Worm (Caenorhabditis elegans) whole organism, young adult: ENCODE results near the gene grl-20.

Experiments
- F22D6.2 ChIP-seq: sonication (generic microtip); optimal IDR thresholded peaks from 2 replicates; lab custom pipeline; 2016; ENCODE audit warnings: mild to moderate bottlenecking, missing genetic modification characterization, missing compliant biosample characterization
- F23B12.7 ChIP-seq: sonication (generic microtip); optimal IDR thresholded peaks from 2 replicates; lab custom pipeline; 2017; ENCODE audit warnings: missing genetic modification characterization, mild to moderate bottlenecking, missing compliant biosample characterization, antibody characterized with exemption, moderate library complexity; ENCODE audit not compliant: insufficient read depth
- F37B4.10 ChIP-seq: fragments of 200-800 bp; sonication (Bioruptor generic); IDR thresholded peaks from 2 replicates; pipeline ENCODE4 v1.3.6; 2022; ENCODE audit warnings: missing genetic modification characterization, missing compliant biosample characterization
- K11D2.4 ChIP-seq: fragments of 200-800 bp; sonication (Bioruptor generic); IDR thresholded peaks from 2 replicates; pipeline ENCODE4 v1.3.6; 2022; ENCODE audit warnings: missing genetic modification reagents, missing genetic modification characterization, missing compliant biosample characterization
- K12H6.12 ChIP-seq: fragments of 200-800 bp; sonication (Bioruptor generic); optimal IDR thresholded peaks from 2 replicates; lab custom pipeline; 2018; ENCODE audit warnings: mild to moderate bottlenecking, missing genetic modification characterization, missing compliant biosample characterization
- T07F8.4 ChIP-seq: sonication (generic microtip); optimal IDR thresholded peaks from 2 replicates; lab custom pipeline; 2016; ENCODE audit warnings: mild to moderate bottlenecking, missing genetic modification characterization, moderate library complexity, missing compliant biosample characterization
- Y53F4B.3 ChIP-seq: fragments of 200-800 bp; sonication (Bioruptor generic); IDR thresholded peaks from 2 replicates; pipeline ENCODE4 v1.3.6; 2022; ENCODE audit warnings: missing genetic modification reagents, missing genetic modification characterization, missing compliant biosample characterization
- ZK185.1 ChIP-seq: sonication (generic microtip); optimal IDR thresholded peaks from 2 replicates; lab custom pipeline; 2016; ENCODE audit warnings: mild to moderate bottlenecking, missing genetic modification characterization, missing compliant biosample characterization; ENCODE audit not compliant: poor library complexity, severe bottlenecking
- atf-7 ChIP-seq: sonication (generic microtip); optimal IDR thresholded peaks from 2 replicates; lab custom pipeline; 2017; ENCODE audit warnings: mild to moderate bottlenecking, missing genetic modification characterization, missing compliant biosample characterization
- attf-5 ChIP-seq: fragments of 200-800 bp; sonication (Bioruptor generic); optimal IDR thresholded peaks from 2 replicates; lab custom pipeline; 2018; ENCODE audit warnings: mild to moderate bottlenecking, missing genetic modification characterization, missing compliant biosample characterization
- ccch-3 ChIP-seq: fragments of 200-800 bp; sonication (Bioruptor generic); optimal IDR thresholded peaks from 2 replicates; lab custom pipeline; 2018; ENCODE audit warnings: mild to moderate bottlenecking, missing genetic modification characterization, missing compliant biosample characterization
- cebp-1 ChIP-seq, 2 experiments: fragments of 200-800 bp in 1 of 2; sonication (Bioruptor generic) in 1 of 2; sonication (generic microtip) in 1 of 2; IDR thresholded peaks in 1 of 2; optimal IDR thresholded peaks in 1 of 2; 2 replicates each; pipeline versions ENCODE4 v1.3.6 to Lab custom; 2017 to 2022; ENCODE audit warnings: missing compliant biosample characterization in 2 of 2, missing genetic modification characterization in 2 of 2, mild to moderate bottlenecking in 1 of 2, missing genetic modification reagents in 1 of 2, moderate library complexity in 1 of 2
- cebp-2 ChIP-seq: fragments of 200-800 bp; sonication (Bioruptor generic); IDR thresholded peaks from 2 replicates; pipeline ENCODE4 v1.3.6; 2022; ENCODE audit warnings: missing genetic modification characterization, missing compliant biosample characterization
- ceh-27 ChIP-seq: fragments of 200-800 bp; sonication (Bioruptor generic); optimal IDR thresholded peaks from 2 replicates; lab custom pipeline; 2018; ENCODE audit warnings: mild to moderate bottlenecking, missing genetic modification characterization, moderate library complexity, missing compliant biosample characterization
- ceh-79 ChIP-seq: sonication (generic microtip); optimal IDR thresholded peaks from 2 replicates; lab custom pipeline; 2017; ENCODE audit warnings: mild to moderate bottlenecking, missing genetic modification characterization, missing compliant biosample characterization
- ceh-91 ChIP-seq: fragments of 200-800 bp; sonication (Bioruptor generic); IDR thresholded peaks from 2 replicates; pipeline ENCODE4 v1.3.6; 2022; ENCODE audit warnings: missing genetic modification reagents, missing genetic modification characterization, missing compliant biosample characterization
- dox-1 ChIP-seq: fragments of 200-800 bp; sonication (Bioruptor generic); IDR thresholded peaks from 2 replicates; pipeline ENCODE4 v1.3.6; 2022; ENCODE audit warnings: missing genetic modification reagents, missing genetic modification characterization, missing compliant biosample characterization
- dpl-1 ChIP-seq: fragments of 150-350 bp; optimal IDR thresholded peaks from 2 replicates; lab custom pipeline; 2014; ENCODE audit warnings: missing biosample characterization, missing genetic modification reagents, missing genetic modification characterization
- efl-1 ChIP-seq: fragments of 150-350 bp; optimal IDR thresholded peaks from 2 replicates; lab custom pipeline; 2014; ENCODE audit warnings: missing biosample characterization, missing genetic modification reagents, missing genetic modification characterization
- egl-18 ChIP-seq: fragments of 200-800 bp; sonication (Bioruptor generic); IDR thresholded peaks from 2 replicates; pipeline ENCODE4 v1.3.6; 2022; ENCODE audit warnings: missing genetic modification reagents, missing genetic modification characterization, missing compliant biosample characterization
- fkh-3 ChIP-seq: sonication (generic microtip); optimal IDR thresholded peaks from 2 replicates; lab custom pipeline; 2016; ENCODE audit warnings: mild to moderate bottlenecking, missing genetic modification characterization, missing compliant biosample characterization
- him-1 ChIP-seq: sonication (generic microtip); optimal IDR thresholded peaks from 2 replicates; lab custom pipeline; 2016; ENCODE audit warnings: missing genotype, missing genetic modification reagents, missing genetic modification characterization, missing compliant biosample characterization
- hmg-1.2 ChIP-seq: fragments of 200-800 bp; sonication (Bioruptor generic); IDR thresholded peaks from 2 replicates; pipeline ENCODE4 v1.3.6; 2022; ENCODE audit warnings: missing genetic modification reagents, missing genetic modification characterization, missing compliant biosample characterization
- hrde-1 ChIP-seq: sonication (generic microtip); optimal IDR thresholded peaks from 2 replicates; lab custom pipeline; 2016; ENCODE audit warnings: missing genetic modification characterization, mild to moderate bottlenecking, missing compliant biosample characterization, moderate library complexity, missing genotype, missing genetic modification reagents, borderline replicate concordance
- lin-40 ChIP-seq: sonication (generic microtip); optimal IDR thresholded peaks from 2 replicates; lab custom pipeline; 2016; ENCODE audit warnings: missing genetic modification characterization, mild to moderate bottlenecking, missing compliant biosample characterization, missing genotype, missing genetic modification reagents
- madf-10 ChIP-seq: sonication (generic microtip); optimal IDR thresholded peaks from 2 replicates; lab custom pipeline; 2016; ENCODE audit warnings: mild to moderate bottlenecking, missing genetic modification characterization, missing compliant biosample characterization
- madf-6 ChIP-seq: fragments of 200-800 bp; sonication (Bioruptor generic); IDR thresholded peaks from 2 replicates; pipeline ENCODE4 v1.3.6; 2022; ENCODE audit warnings: missing genetic modification reagents, missing genetic modification characterization, missing compliant biosample characterization
- mcd-1 ChIP-seq: fragments of 200-800 bp; sonication (Bioruptor generic); IDR thresholded peaks from 2 replicates; pipeline ENCODE4 v1.3.6; 2022; ENCODE audit warnings: missing genetic modification reagents, missing genetic modification characterization, missing compliant biosample characterization
- mes-4 ChIP-seq: sonication (generic microtip); optimal IDR thresholded peaks from 2 replicates; lab custom pipeline; 2016; ENCODE audit warnings: missing genotype, missing genetic modification characterization, missing compliant biosample characterization
- mxl-1 ChIP-seq: sonication (generic microtip); optimal IDR thresholded peaks from 2 replicates; lab custom pipeline; 2016; ENCODE audit warnings: missing genetic modification characterization, missing compliant biosample characterization
- nfyb-1 ChIP-seq: fragments of 200-800 bp; sonication (Bioruptor generic); IDR thresholded peaks from 2 replicates; pipeline ENCODE4 v1.3.6; 2022; ENCODE audit warnings: missing genetic modification reagents, missing genetic modification characterization, missing compliant biosample characterization
- nhr-27 ChIP-seq: fragments of 200-800 bp; sonication (Bioruptor generic); optimal IDR thresholded peaks from 2 replicates; lab custom pipeline; 2018; ENCODE audit warnings: mild to moderate bottlenecking, missing genetic modification characterization, moderate library complexity, missing compliant biosample characterization
- nhr-90 ChIP-seq: sonication (generic microtip); optimal IDR thresholded peaks from 2 replicates; lab custom pipeline; 2016; ENCODE audit warnings: missing genotype, mild to moderate bottlenecking, missing genetic modification characterization, missing compliant biosample characterization
- pbrm-1 ChIP-seq: fragments of 200-800 bp; sonication (Bioruptor generic); IDR thresholded peaks from 2 replicates; pipeline ENCODE4 v1.3.6; 2022; ENCODE audit warnings: missing genetic modification reagents, missing genetic modification characterization, missing compliant biosample characterization
- pha-4 ChIP-seq: fragments of 150-350 bp; sonication (generic microtip); optimal IDR thresholded peaks from 2 replicates; lab custom pipeline; 2014; ENCODE audit warnings: missing biosample characterization, missing genetic modification reagents, missing genetic modification characterization
- sea-2 ChIP-seq: fragments of 200-800 bp; sonication (Bioruptor generic); IDR thresholded peaks from 2 replicates; pipeline ENCODE4 v1.3.6; 2022; ENCODE audit warnings: missing genetic modification characterization, missing compliant biosample characterization
- snpc-1.1 ChIP-seq: sonication (generic microtip); optimal IDR thresholded peaks from 2 replicates; lab custom pipeline; 2017; ENCODE audit warnings: missing genetic modification characterization, mild to moderate bottlenecking, missing compliant biosample characterization, antibody characterized with exemption, moderate library complexity, missing genotype, missing genetic modification reagents; ENCODE audit not compliant: insufficient read depth
- snpc-4 ChIP-seq, 5 experiments: fragments of 150-350 bp in 1 of 5; sonication (generic microtip) in 4 of 5; optimal IDR thresholded peaks; 2 replicates each; lab custom pipeline; 2014 to 2018; ENCODE audit warnings: missing genetic modification characterization in 5 of 5, missing biosample characterization in 3 of 5, antibody characterized with exemption in 2 of 5, mild to moderate bottlenecking in 2 of 5, missing compliant biosample characterization in 2 of 5, missing genotype in 2 of 5, moderate library complexity in 2 of 5, missing genetic modification reagents in 1 of 5
- tbp1 ChIP-seq: fragments of 200-800 bp; sonication (Bioruptor generic); optimal IDR thresholded peaks from 2 replicates; lab custom pipeline; 2018; ENCODE audit warnings: mild to moderate bottlenecking, missing genetic modification characterization, missing compliant biosample characterization
- unc-130 ChIP-seq: sonication (generic microtip); optimal IDR thresholded peaks from 2 replicates; lab custom pipeline; 2016; ENCODE audit warnings: missing genetic modification reagents, missing genetic modification characterization, missing compliant biosample characterization
- xnd-1 ChIP-seq: sonication (generic microtip); optimal IDR thresholded peaks from 2 replicates; lab custom pipeline; 2016; ENCODE audit warnings: missing genotype, missing genetic modification reagents, missing genetic modification characterization, missing compliant biosample characterization
- zfh-2 ChIP-seq: fragments of 200-800 bp; sonication (Bioruptor generic); conservative IDR thresholded peaks from 2 replicates; pipeline ENCODE4 v1.3.6; 2022; ENCODE audit warnings: missing genetic modification reagents, missing genetic modification characterization, missing compliant biosample characterization
- ztf-18 ChIP-seq: sonication (generic microtip); optimal IDR thresholded peaks from 2 replicates; lab custom pipeline; 2016; ENCODE audit warnings: missing genotype, mild to moderate bottlenecking, missing genetic modification characterization, missing compliant biosample characterization
- ztf-22 ChIP-seq: fragments of 200-800 bp; sonication (Bioruptor generic); optimal IDR thresholded peaks from 2 replicates; lab custom pipeline; 2018; ENCODE audit warnings: mild to moderate bottlenecking, missing genetic modification characterization, moderate library complexity, missing compliant biosample characterization
- ztf-26 ChIP-seq: sonication (generic microtip); optimal IDR thresholded peaks from 2 replicates; lab custom pipeline; 2017; ENCODE audit warnings: missing genetic modification characterization, missing compliant biosample characterization
- ztf-3 ChIP-seq: fragments of 200-800 bp; sonication (Bioruptor generic); optimal IDR thresholded peaks from 2 replicates; lab custom pipeline; 2018; ENCODE audit warnings: mild to moderate bottlenecking, missing genetic modification characterization, missing compliant biosample characterization

The grl-20 gene

DNA sequence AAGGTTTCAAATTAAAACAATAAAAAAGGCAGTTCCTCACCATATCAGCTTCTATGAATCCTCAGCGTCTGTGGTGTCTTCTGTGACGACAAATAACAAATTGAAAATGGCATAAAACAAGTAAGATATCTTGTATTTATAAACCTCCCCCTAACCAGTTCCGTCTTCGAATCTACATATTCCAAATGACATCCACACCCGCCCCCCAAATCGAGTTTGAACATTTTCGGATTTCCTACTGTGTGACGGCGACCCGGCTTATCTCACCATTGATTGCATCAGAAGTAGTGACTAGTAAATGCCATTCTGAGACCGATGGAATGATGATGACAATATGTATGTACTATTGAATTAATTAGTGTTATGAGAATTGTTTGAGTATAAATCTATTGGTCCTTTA, at the start of gene grl-20:
grl-20 (minus strand) TSS at position 101 of the 400 bp plus-strand sequence.
- TF ChIP-seq nfyb-1 (GFP tag; lab: Robert Waterston, UW) (no peak), zfh-2 (GFP tag; lab: Robert Waterston, UW) (no peak), tbp1 (GFP tag; lab: Kevin White, UChicago) (no peak), attf-5 (GFP tag; lab: Kevin White, UChicago) (no peak), T07F8.4 (tag; lab: Kevin White, UChicago) (no peak), xnd-1 (tag; lab: Kevin White, UChicago) (no peak), mxl-1 (no peak), snpc-4 (GFP tag; optimal IDR thresholded peaks at IDR 0.05; lab: Kevin White, UChicago) (no peak), snpc-4 (tag; optimal IDR thresholded peaks at IDR 0.05; lab: Kevin White, UChicago) (no peak), pha-4 (no peak), pbrm-1 (no peak), ccch-3 (GFP tag; lab: Kevin White, UChicago) (no peak), unc-130 (GFP tag; lab: Kevin White, UChicago) (no peak), ceh-79 (no peak), Y53F4B.3 (GFP tag; lab: Robert Waterston, UW) (no peak), nhr-90 (tag; lab: Kevin White, UChicago) (no peak), sea-2 (no peak)

DNA sequence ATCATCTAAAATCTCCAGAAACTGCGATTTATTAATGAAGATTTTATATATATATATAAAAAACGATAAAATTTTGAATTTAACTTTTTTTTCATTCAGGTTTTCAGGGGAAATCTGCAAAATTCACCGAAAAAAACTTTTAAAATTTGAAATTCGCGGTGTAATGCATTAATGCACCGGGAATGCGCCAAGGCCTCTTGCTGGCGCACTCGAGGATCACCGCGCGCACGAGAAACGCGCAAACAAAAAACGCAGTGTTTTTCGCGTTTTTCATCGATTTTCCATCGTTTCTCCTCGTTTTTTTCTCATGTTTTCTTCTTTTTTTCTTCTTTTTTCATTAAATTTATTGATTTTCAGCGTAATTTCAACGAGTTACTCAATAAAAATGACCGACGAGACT, 48.9 kb upstream of the grl-20 start, which contains the start of gene hrpu-2:
hrpu-2 (plus strand) TSS at position 352 of the 400 bp plus-strand sequence.
- TF ChIP-seq mcd-1 (GFP tag; lab: Robert Waterston, UW) (peak; percentile 93), efl-1 (GFP tag; lab: Kevin White, UChicago) (peak; percentile 78), ztf-26 (peak; percentile 75), madf-6 (peak; percentile 72), tbp1 (GFP tag; lab: Kevin White, UChicago) (peak; percentile 56), dpl-1 (peak; percentile 90), snpc-1.1 (no peak), nhr-27 (tag; lab: Kevin White, UChicago) (no peak), pbrm-1 (peak; percentile 90), cebp-2 (GFP tag; lab: Robert Waterston, UW) (no peak), ztf-3 (no peak), dox-1 (GFP tag; lab: Robert Waterston, UW) (peak; percentile 93), atf-7 (tag; lab: Kevin White, UChicago) (peak; percentile 40), hmg-1.2 (GFP tag; lab: Robert Waterston, UW) (peak; percentile 59), ztf-22 (no peak), ceh-27 (peak; percentile 52), mes-4 (tag; lab: Kevin White, UChicago) (no peak), him-1 (peak; percentile 26), K11D2.4 (GFP tag; lab: Robert Waterston, UW) (peak; percentile 83), lin-40 (tag; lab: Kevin White, UChicago) (peak; percentile 92), F37B4.10 (no peak), K12H6.12 (tag; lab: Kevin White, UChicago) (peak; percentile 47), hrde-1 (tag; lab: Kevin White, UChicago) (peak; percentile 1), madf-10 (tag; lab: Kevin White, UChicago) (peak; percentile 30), F22D6.2 (tag; lab: Kevin White, UChicago) (peak; percentile 15), ceh-91 (GFP tag; lab: Robert Waterston, UW) (peak; percentile 57), fkh-3 (no peak), zfh-2 (GFP tag; lab: Robert Waterston, UW) (peak; percentile 81), unc-130 (GFP tag; lab: Kevin White, UChicago) (peak; percentile 13), xnd-1 (tag; lab: Kevin White, UChicago) (peak; percentile 24), attf-5 (GFP tag; lab: Kevin White, UChicago) (peak; percentile 76), ZK185.1 (tag; lab: Kevin White, UChicago) (peak; percentile 69), egl-18 (GFP tag; lab: Robert Waterston, UW) (no peak), cebp-1 (GFP tag; IDR thresholded peaks at IDR 0.05; lab: Robert Waterston, UW) (no peak), cebp-1 (tag; optimal IDR thresholded peaks at IDR 0.05; lab: Kevin White, UChicago) (peak; percentile 81), F23B12.7 (peak; percentile 27), ztf-18 (peak; percentile 96)
